In the genomic region with DNA sequence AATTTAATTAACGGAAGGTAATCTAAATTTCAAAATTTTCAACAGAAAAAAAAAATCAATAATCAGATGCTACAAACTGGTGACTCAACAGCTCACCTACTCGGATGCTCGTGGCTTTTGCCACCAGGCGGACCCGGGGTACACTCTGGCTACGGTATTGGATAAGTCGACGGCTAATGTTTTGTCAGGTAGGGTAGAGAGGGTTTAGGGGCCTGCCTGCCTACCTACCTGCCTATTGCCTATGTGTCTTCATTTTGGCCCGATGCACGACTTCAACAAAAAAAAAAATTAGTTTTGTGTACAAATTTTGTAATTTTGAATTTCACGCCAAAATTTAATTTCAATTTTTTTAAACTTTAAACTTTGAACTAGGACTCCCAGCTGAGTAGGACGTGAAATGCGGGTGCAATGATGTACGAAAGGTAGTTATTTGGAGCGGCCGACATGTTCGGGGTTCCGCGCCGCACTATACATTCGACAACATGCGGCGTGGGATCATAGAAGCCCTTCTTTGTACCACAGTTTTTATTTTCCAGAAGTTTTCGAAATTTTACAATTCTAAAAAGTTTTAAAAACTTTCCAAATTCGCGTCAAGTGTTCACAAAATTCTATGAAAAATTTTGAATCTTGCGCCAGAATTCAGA, we compare ENCODE assay signal across 5 worm cellular contexts.
A peak's percentile ranks its signal among the peaks of the same experiment; 100 is the strongest.
TF ChIP-seq lines count a peak whose summit lies in the region.

No protein-coding gene starts in this region.

TF ChIP-seq in whole organism, L1 larva, 84 proteins besides CTCF, POLR2A, EP300 and RAD21:
- TF ChIP-seq snpc-4 (tag; optimal IDR thresholded peaks at IDR 0.05; lab: Kevin White, UChicago) (peak; percentile 49), zip-4 (GFP tag; optimal IDR thresholded peaks at IDR 0.05; lab: Kevin White, UChicago) (no peak), elt-2 (tag; optimal IDR thresholded peaks at IDR 0.05; lab: Kevin White, UChicago) (no peak)
TF ChIP-seq in whole organism, L1 larva: peak in this region for 1.

TF ChIP-seq in whole organism, L3 larva, 47 proteins besides CTCF, POLR2A, EP300 and RAD21:
- TF ChIP-seq lsy-12 (tag; optimal IDR thresholded peaks at IDR 0.05; lab: Kevin White, UChicago) = peak; percentile 53
- TF ChIP-seq snpc-4 (tag; optimal IDR thresholded peaks at IDR 0.05; lab: Kevin White, UChicago) = peak; percentile 24
- TF ChIP-seq nhr-28 (tag; optimal IDR thresholded peaks at IDR 0.05; lab: Kevin White, UChicago) = no peak
- no peak for TF ChIP-seq eor-1 (tag; optimal IDR thresholded peaks at IDR 0.05; lab: Kevin White, UChicago)
- no peak for TF ChIP-seq nhr-237 (tag; optimal IDR thresholded peaks at IDR 0.05; lab: Kevin White, UChicago)
- TF ChIP-seq elt-2 (tag; optimal IDR thresholded peaks at IDR 0.05; lab: Kevin White, UChicago) = no peak

TF ChIP-seq in whole organism, L4 larva, 104 proteins besides CTCF, POLR2A, EP300 and RAD21:
- TF ChIP-seq sdz-12 (GFP tag; optimal IDR thresholded peaks at IDR 0.05; lab: Kevin White, UChicago) = peak; percentile 56
- TF ChIP-seq lim-7 (GFP tag; IDR thresholded peaks at IDR 0.05; lab: Robert Waterston, UW) = no peak
- TF ChIP-seq nhr-48 (tag; optimal IDR thresholded peaks at IDR 0.05; lab: Kevin White, UChicago) = no peak
- TF ChIP-seq daf-8 (GFP tag; IDR thresholded peaks at IDR 0.05; lab: Robert Waterston, UW) = no peak
- TF ChIP-seq ces-1 (GFP tag; optimal IDR thresholded peaks at IDR 0.05; lab: Kevin White, UChicago) = no peak
- no peak for TF ChIP-seq nhr-25 (tag; optimal IDR thresholded peaks at IDR 0.05; lab: Kevin White, UChicago; ENCODE audit: borderline replicate concordance, insufficient read depth)
- no peak for TF ChIP-seq unc-130 (GFP tag; optimal IDR thresholded peaks at IDR 0.05; lab: Kevin White, UChicago)
- TF ChIP-seq zag-1 (tag; optimal IDR thresholded peaks at IDR 0.05; lab: Kevin White, UChicago) = no peak
- no peak for TF ChIP-seq arid-1 (GFP tag; conservative IDR thresholded peaks at IDR 0.05; lab: Robert Waterston, UW)
- no peak for TF ChIP-seq lir-3 (tag; optimal IDR thresholded peaks at IDR 0.05; lab: Kevin White, UChicago)
- no peak for TF ChIP-seq ama-1 (optimal IDR thresholded peaks at IDR 0.05; lab: Kevin White, UChicago)
- peak; percentile 20 for TF ChIP-seq ceh-28 (tag; optimal IDR thresholded peaks at IDR 0.05; lab: Kevin White, UChicago)
- peak; percentile 72 for TF ChIP-seq snpc-4 (tag; optimal IDR thresholded peaks at IDR 0.05; lab: Kevin White, UChicago)
- TF ChIP-seq daf-12 (tag; optimal IDR thresholded peaks at IDR 0.05; lab: Kevin White, UChicago) = no peak
- no peak for TF ChIP-seq dmd-6 (GFP tag; IDR thresholded peaks at IDR 0.05; lab: Robert Waterston, UW)

TF ChIP-seq in whole organism, mixed stage, embryonic, 35 proteins besides CTCF, POLR2A, EP300 and RAD21:
- TF ChIP-seq ces-1 (GFP tag; optimal IDR thresholded peaks at IDR 0.05; lab: Kevin White, UChicago) (no peak), ceh-83 (GFP tag; optimal IDR thresholded peaks at IDR 0.05; lab: Kevin White, UChicago) (peak; percentile 3)

TF ChIP-seq in whole organism, young adult, 124 proteins besides CTCF, POLR2A, EP300 and RAD21:
- TF ChIP-seq lsl-1 (GFP tag; optimal IDR thresholded peaks at IDR 0.05; lab: Kevin White, UChicago) (peak; percentile 5), snpc-3.4 (tag; optimal IDR thresholded peaks at IDR 0.05; lab: Kevin White, UChicago) (peak; percentile 76), F37B4.10 (GFP tag; IDR thresholded peaks at IDR 0.05; lab: Robert Waterston, UW) (no peak), snpc-1.3 (tag; optimal IDR thresholded peaks at IDR 0.05; lab: Kevin White, UChicago; ENCODE audit: insufficient read depth) (peak; percentile 45), ztf-25 (GFP tag; IDR thresholded peaks at IDR 0.05; lab: Robert Waterston, UW) (no peak), snpc-4 (GFP tag; optimal IDR thresholded peaks at IDR 0.05; lab: Kevin White, UChicago) (peak; percentile 89), snpc-4 (tag; optimal IDR thresholded peaks at IDR 0.05; lab: Kevin White, UChicago) (peak; percentile 77 to 95 (median 90)), tbp1 (GFP tag; optimal IDR thresholded peaks at IDR 0.05; lab: Kevin White, UChicago) (peak; percentile 37), F57C9.4 (tag; optimal IDR thresholded peaks at IDR 0.05; lab: Kevin White, UChicago) (no peak), dpl-1 (GFP tag; optimal IDR thresholded peaks at IDR 0.05; lab: Kevin White, UChicago) (no peak), F39B2.1 (GFP tag; IDR thresholded peaks at IDR 0.05; lab: Robert Waterston, UW) (no peak), F49E8.2 (tag; optimal IDR thresholded peaks at IDR 0.05; lab: Kevin White, UChicago; ENCODE audit: insufficient read depth) (no peak), nfya-2 (GFP tag; IDR thresholded peaks at IDR 0.05; lab: Robert Waterston, UW) (no peak), lin-40 (tag; optimal IDR thresholded peaks at IDR 0.05; lab: Kevin White, UChicago) (no peak), cebp-1 (GFP tag; IDR thresholded peaks at IDR 0.05; lab: Robert Waterston, UW) (no peak), cebp-1 (tag; optimal IDR thresholded peaks at IDR 0.05; lab: Kevin White, UChicago) (no peak), him-1 (tag; optimal IDR thresholded peaks at IDR 0.05; lab: Kevin White, UChicago) (peak; percentile 83), lir-1 (GFP tag; conservative IDR thresholded peaks at IDR 0.05; lab: Robert Waterston, UW) (no peak), nhr-27 (tag; optimal IDR thresholded peaks at IDR 0.05; lab: Kevin White, UChicago) (no peak), lin-26 (GFP tag; IDR thresholded peaks at IDR 0.05; lab: Robert Waterston, UW) (no peak), snpc-1.1 (tag; optimal IDR thresholded peaks at IDR 0.05; lab: Kevin White, UChicago; ENCODE audit: insufficient read depth) (peak; percentile 94), ztf-6 (GFP tag; IDR thresholded peaks at IDR 0.05; lab: Robert Waterston, UW) (no peak), rec-8 (tag; optimal IDR thresholded peaks at IDR 0.05; lab: Kevin White, UChicago) (no peak), D2030.7 (GFP tag; IDR thresholded peaks at IDR 0.05; lab: Robert Waterston, UW) (no peak), cebp-2 (GFP tag; IDR thresholded peaks at IDR 0.05; lab: Robert Waterston, UW) (no peak), attf-5 (GFP tag; optimal IDR thresholded peaks at IDR 0.05; lab: Kevin White, UChicago) (no peak), atf-7 (tag; optimal IDR thresholded peaks at IDR 0.05; lab: Kevin White, UChicago) (peak; percentile 3), xnd-1 (tag; optimal IDR thresholded peaks at IDR 0.05; lab: Kevin White, UChicago) (no peak), gei-17 (GFP tag; optimal IDR thresholded peaks at IDR 0.05; lab: Kevin White, UChicago) (no peak), egrh-3 (GFP tag; IDR thresholded peaks at IDR 0.05; lab: Robert Waterston, UW) (no peak), ekl-4 (GFP tag; IDR thresholded peaks at IDR 0.05; lab: Robert Waterston, UW) (no peak), athp-1 (tag; optimal IDR thresholded peaks at IDR 0.05; lab: Kevin White, UChicago) (no peak), ceh-40 (GFP tag; IDR thresholded peaks at IDR 0.05; lab: Robert Waterston, UW) (no peak)
TF ChIP-seq in whole organism, young adult: peak in this region for 8.
